Worm (Caenorhabditis elegans) whole organism, mixed stage, embryonic: ENCODE measurements around the gene clec-36.

ENCODE experiments used
- ceh-43 ChIP-seq: fragments of 200-800 bp; sonication (Bioruptor generic); optimal IDR thresholded peaks from 2 replicates; lab custom pipeline; 2018; ENCODE audit warnings: mild to moderate bottlenecking, missing genetic modification characterization, moderate library complexity, missing compliant biosample characterization
- elt-1 ChIP-seq: sonication (generic microtip); optimal IDR thresholded peaks from 2 replicates; lab custom pipeline; 2017; ENCODE audit warnings: missing genetic modification characterization, mild to moderate bottlenecking, missing compliant biosample characterization, antibody characterized with exemption, moderate library complexity, borderline replicate concordance; ENCODE audit not compliant: insufficient read depth
- elt-3 ChIP-seq: fragments of 150-350 bp; optimal IDR thresholded peaks from 2 replicates; lab custom pipeline; 2014; ENCODE audit warnings: missing biosample characterization, missing genetic modification characterization
- lin-13 ChIP-seq: fragments of 150-350 bp; optimal IDR thresholded peaks from 2 replicates; lab custom pipeline; 2014; ENCODE audit warnings: missing biosample characterization, missing genetic modification characterization
- mab-5 ChIP-seq: fragments of 150-350 bp; optimal IDR thresholded peaks from 2 replicates; lab custom pipeline; 2014; ENCODE audit warnings: missing biosample characterization, missing genetic modification characterization
- mls-2 ChIP-seq: sonication (generic microtip); optimal IDR thresholded peaks from 2 replicates; lab custom pipeline; 2016; ENCODE audit warnings: mild to moderate bottlenecking, missing genetic modification characterization, moderate library complexity, missing compliant biosample characterization
- nhr-237 ChIP-seq: fragments of 150-350 bp; optimal IDR thresholded peaks from 2 replicates; lab custom pipeline; 2014; ENCODE audit warnings: missing biosample characterization, missing genetic modification characterization
- pha-4 ChIP-seq: fragments of 150-350 bp; optimal IDR thresholded peaks from 2 replicates; lab custom pipeline; 2018; ENCODE audit warnings: missing biosample characterization, missing genetic modification reagents, missing genetic modification characterization
- sem-2 ChIP-seq: fragments of 200-800 bp; sonication (Bioruptor generic); optimal IDR thresholded peaks from 2 replicates; lab custom pipeline; 2018; ENCODE audit warnings: mild to moderate bottlenecking, missing genetic modification characterization, missing compliant biosample characterization
- snpc-4 ChIP-seq: fragments of 150-350 bp; optimal IDR thresholded peaks from 2 replicates; lab custom pipeline; 2014; ENCODE audit warnings: missing biosample characterization, missing genetic modification characterization
- sptf-1 ChIP-seq: sonication (generic microtip); optimal IDR thresholded peaks from 2 replicates; lab custom pipeline; 2017; ENCODE audit warnings: mild to moderate bottlenecking, missing genetic modification characterization, moderate library complexity, missing compliant biosample characterization
- unc-39 ChIP-seq: fragments of 150-350 bp; optimal IDR thresholded peaks from 2 replicates; lab custom pipeline; 2014; ENCODE audit warnings: missing biosample characterization, missing genetic modification characterization
- unc-62 ChIP-seq: fragments of 150-350 bp; optimal IDR thresholded peaks from 2 replicates; lab custom pipeline; 2014; ENCODE audit warnings: missing biosample characterization, missing genetic modification reagents, missing genetic modification characterization
- ztf-11 ChIP-seq: fragments of 150-350 bp; optimal IDR thresholded peaks from 2 replicates; lab custom pipeline; 2014; ENCODE audit warnings: missing biosample characterization, missing genetic modification characterization

DNA sequence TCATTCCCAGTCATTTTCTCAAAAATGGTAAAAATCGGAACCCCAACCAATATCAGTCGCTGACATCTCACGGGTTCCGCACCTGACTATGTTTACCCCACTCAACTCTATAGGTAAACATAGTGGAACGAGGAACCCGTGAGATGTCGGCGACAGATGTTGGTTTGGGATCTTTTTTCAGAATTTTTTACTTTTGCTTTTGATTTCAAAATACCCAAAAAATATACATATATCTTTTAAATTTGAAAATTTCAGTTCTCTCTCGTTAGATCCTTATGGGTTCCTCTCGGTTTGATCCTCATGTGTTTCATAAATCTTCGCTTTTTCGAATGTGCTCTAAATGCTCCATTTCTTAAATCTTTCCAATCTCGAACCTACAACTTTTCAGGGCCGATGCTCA, 25.2 kb upstream of the clec-36 start, which contains the start of gene srw-23:
- TF ChIP-seq unc-39 (no peak), lin-13 (tag; lab: Kevin White, UChicago) (no peak), nhr-237 (tag; lab: Kevin White, UChicago) (no peak), elt-1 (tag; lab: Kevin White, UChicago) (no peak), mls-2 (tag; lab: Kevin White, UChicago) (no peak), unc-62 (GFP tag; lab: Kevin White, UChicago) (no peak), ztf-11 (no peak), elt-3 (tag; lab: Kevin White, UChicago) (no peak), ceh-43 (GFP tag; lab: Kevin White, UChicago) (no peak), snpc-4 (tag; lab: Kevin White, UChicago) (no peak), pha-4 (no peak), sem-2 (no peak), sptf-1 (tag; lab: Kevin White, UChicago) (no peak), mab-5 (tag; lab: Kevin White, UChicago) (no peak)
